Fruit fly (Drosophila melanogaster) whole organism, embryonic: ENCODE measurements around the gene Pex10.

Experiments used
- Chrac-16 ChIP-seq: fragments of 200-800 bp; sonication (Bioruptor generic); optimal IDR thresholded peaks from 3 replicates; lab custom pipeline; 2016; ENCODE audit warnings: missing biosample characterization, missing genetic modification characterization
- E2f1 ChIP-seq: fragments of 200-800 bp; sonication (Bioruptor generic); IDR thresholded peaks from 2 replicates; pipeline ENCODE4 v1.3.6; 2022; ENCODE audit warnings: missing biosample characterization, missing genetic modification characterization
- amos ChIP-seq: fragments of 200-800 bp; sonication (Bioruptor generic); IDR thresholded peaks from 2 replicates; pipeline ENCODE4 v1.3.6; 2022; ENCODE audit warnings: missing biosample characterization, missing genetic modification characterization; ENCODE audit not compliant: partially characterized antibody
- luna ChIP-seq: fragments of 200-800 bp; sonication (Bioruptor generic); optimal IDR thresholded peaks from 2 replicates; lab custom pipeline; 2016; ENCODE audit warnings: missing biosample characterization, missing genetic modification characterization

- TF ChIP-seq amos (GFP tag; lab: Robert Waterston, UW) (no peak), Chrac-16 (GFP tag; lab: Kevin White, UChicago) (no peak), luna (GFP tag; lab: Kevin White, UChicago) (no peak), E2f1 (GFP tag; lab: Robert Waterston, UW) (no peak)
These were observed 41.3 kb upstream of the Pex10 start, which contains the start of gene cue for dm6 chr3L:1516631-1517273.
